Worm (Caenorhabditis elegans): Measurements from ENCODE around the gene ncr-2.

DNA sequence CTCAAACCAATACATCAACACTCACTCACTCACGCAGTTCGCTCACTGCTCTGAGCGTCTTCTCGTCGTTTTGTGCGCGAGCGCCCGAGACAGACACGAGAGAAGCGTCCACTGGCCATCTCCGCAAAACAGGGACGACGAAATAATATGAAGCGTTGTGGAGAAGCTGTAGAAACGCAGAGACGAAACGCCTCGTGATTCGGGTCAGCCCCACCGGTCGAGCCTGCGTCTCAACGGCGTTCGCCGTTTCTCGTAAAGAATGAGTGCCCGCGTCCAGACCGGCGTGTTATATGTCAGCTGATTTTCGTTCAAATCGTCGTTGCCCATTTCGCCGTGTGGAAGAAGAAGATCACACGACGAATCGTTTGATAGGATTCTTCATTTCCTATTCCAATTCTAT lies 30.6 kb upstream of the ncr-2 start, which contains the start of gene fbxl-1:
- no peak for TF ChIP-seq lsl-1 (GFP tag; optimal IDR thresholded peaks at IDR 0.05)
- TF ChIP-seq xnd-1 (tag; optimal IDR thresholded peaks at IDR 0.05), result no peak
- peak; percentile 85 for TF ChIP-seq nhr-80 (tag; optimal IDR thresholded peaks at IDR 0.05)
- no peak for TF ChIP-seq F49E8.2 (tag; optimal IDR thresholded peaks at IDR 0.05; ENCODE audit: insufficient read depth)
- TF ChIP-seq mxl-1 (tag; optimal IDR thresholded peaks at IDR 0.05), result no peak
- no peak for TF ChIP-seq D2030.7 (GFP tag; IDR thresholded peaks at IDR 0.05)
- TF ChIP-seq T26A5.8 (tag; optimal IDR thresholded peaks at IDR 0.05), result no peak
- peak; percentile 32 for TF ChIP-seq pha-4 (tag; optimal IDR thresholded peaks at IDR 0.05)
- peak; percentile 86 for TF ChIP-seq K12H6.12 (tag; optimal IDR thresholded peaks at IDR 0.05)
- TF ChIP-seq F57A8.1 (GFP tag; optimal IDR thresholded peaks at IDR 0.05), result no peak
- no peak for TF ChIP-seq rec-8 (tag; optimal IDR thresholded peaks at IDR 0.05)
- TF ChIP-seq ets-4 (GFP tag; optimal IDR thresholded peaks at IDR 0.05), result peak; percentile 65
- no peak for TF ChIP-seq Y56A3A.18 (GFP tag; IDR thresholded peaks at IDR 0.05)
- TF ChIP-seq cebp-2 (GFP tag; IDR thresholded peaks at IDR 0.05), result no peak
